Fruit fly (Drosophila melanogaster) S2 (cell line): ENCODE measurements around the gene CG14324.

ENCODE experiments used
- CG8478 ChIP-seq: fragments of >200 bp; optimal IDR thresholded peaks from 2 replicates; lab custom pipeline; 2018
- CTCF ChIP-seq, 2 experiments: fragments of >200 bp; optimal IDR thresholded peaks; 2 replicates each; lab custom pipeline; 2018

DNA sequence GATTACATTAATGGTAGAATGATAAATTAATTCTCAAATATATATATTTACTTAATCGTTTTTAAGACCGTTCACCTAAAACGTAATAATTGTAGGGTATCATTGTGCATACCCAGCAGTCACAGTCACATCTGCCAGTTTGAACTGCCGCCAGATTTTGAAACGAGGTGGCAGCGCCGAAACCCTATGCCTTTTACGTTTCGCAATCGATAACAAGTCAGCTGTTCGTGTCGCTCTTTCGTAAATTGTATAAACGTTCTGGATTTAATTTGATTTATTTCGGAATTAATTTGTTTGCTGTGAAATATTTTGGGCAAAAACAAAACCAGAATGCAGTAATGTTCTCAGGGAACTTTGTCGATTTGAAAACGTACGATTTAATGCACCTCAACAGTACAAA lies 28.8 kb upstream of the CG14324 start, which contains the start of gene CG14322:
- no peak for TF ChIP-seq CG8478 (lab: Kevin White, UChicago)
- TF ChIP-seq CTCF (optimal IDR thresholded peaks at IDR 0.05; lab: Kevin White, UChicago): no peak
